Fruit fly (Drosophila melanogaster) whole organism, prepupa: Measurements from ENCODE around the gene CG18581.

Experiments used
- CG16779 ChIP-seq: fragments of 200-800 bp; sonication (Bioruptor generic); optimal IDR thresholded peaks from 3 replicates; lab custom pipeline; 2017; ENCODE audit warnings: missing biosample characterization, mild to moderate bottlenecking, missing genetic modification characterization
- CG3032 ChIP-seq: fragments of 200-800 bp; optimal IDR thresholded peaks from 2 replicates; lab custom pipeline; 2019; ENCODE audit warnings: missing biosample characterization, mild to moderate bottlenecking, missing genetic modification characterization, moderate library complexity
- CG6792 ChIP-seq: fragments of 200-800 bp; sonication (Bioruptor generic); optimal IDR thresholded peaks from 3 replicates; lab custom pipeline; 2016; ENCODE audit warnings: missing biosample characterization, missing genetic modification characterization
- Eip75B ChIP-seq: fragments of 200-800 bp; sonication (Bioruptor generic); optimal IDR thresholded peaks from 3 replicates; lab custom pipeline; 2016; ENCODE audit warnings: missing biosample characterization, missing genetic modification characterization
- Eip78C ChIP-seq: fragments of 200-800 bp; sonication (Bioruptor generic); peaks from one replicate; lab custom pipeline; 2016; ENCODE audit warnings: missing biosample characterization, missing genetic modification characterization
- Eip93F ChIP-seq: fragments of 200-800 bp; sonication (Bioruptor generic); optimal IDR thresholded peaks from 2 replicates; lab custom pipeline; 2016; ENCODE audit warnings: missing biosample characterization, mild to moderate bottlenecking, missing genetic modification characterization
- cyc ChIP-seq: fragments of 200-800 bp; sonication (Bioruptor generic); optimal IDR thresholded peaks from 3 replicates; lab custom pipeline; 2016; ENCODE audit warnings: missing biosample characterization, missing genetic modification characterization
- fd59A ChIP-seq: fragments of 200-800 bp; sonication (Bioruptor generic); optimal IDR thresholded peaks from 2 replicates; lab custom pipeline; 2017; ENCODE audit warnings: missing biosample characterization, mild to moderate bottlenecking, missing genetic modification characterization, missing genetic modification reagents

DNA sequence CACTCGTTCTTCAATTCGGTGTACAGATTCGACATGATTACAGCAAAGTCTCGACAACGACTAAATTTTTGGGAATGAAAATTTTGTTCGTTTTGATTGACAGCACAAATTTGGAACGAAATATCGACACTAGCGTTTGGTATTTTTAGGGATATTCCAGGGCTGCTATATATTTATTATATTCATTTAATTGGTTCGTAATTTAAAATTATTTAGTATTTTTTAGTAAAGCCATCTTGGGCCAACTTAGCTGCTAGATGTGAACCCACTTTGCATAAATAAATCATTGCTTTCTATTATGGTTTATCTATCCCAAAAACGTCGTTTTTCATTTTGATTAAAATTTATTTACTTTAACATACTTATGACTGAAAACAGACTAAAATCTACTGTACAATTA lies 7.5 kb downstream of the CG18581 start, which contains the start of gene Rpn12R:
- TF ChIP-seq CG3032 (tag; lab: Kevin White, UChicago): no peak
- no peak for TF ChIP-seq Eip75B (GFP tag; lab: Kevin White, UChicago)
- no peak for TF ChIP-seq CG16779
- TF ChIP-seq cyc (GFP tag; lab: Kevin White, UChicago): no peak
- TF ChIP-seq fd59A (GFP tag; lab: Kevin White, UChicago): no peak
- no peak for TF ChIP-seq Eip78C (GFP tag; lab: Kevin White, UChicago)
- no peak for TF ChIP-seq Eip93F (GFP tag; lab: Kevin White, UChicago)
- TF ChIP-seq CG6792 (GFP tag; lab: Kevin White, UChicago): no peak
